Fruit fly (Drosophila melanogaster) whole organism, embryonic: ENCODE results near the gene Mrtf.

ENCODE experiments used
- CG12071 ChIP-seq: fragments of 200-800 bp; sonication (Bioruptor generic); optimal IDR thresholded peaks from 3 replicates; lab custom pipeline; 2018; ENCODE audit warnings: missing biosample characterization, mild to moderate bottlenecking, missing genetic modification characterization
- CG12391 ChIP-seq: fragments of 200-800 bp; sonication (Bioruptor generic); optimal IDR thresholded peaks from 3 replicates; lab custom pipeline; 2018; ENCODE audit warnings: missing biosample characterization, mild to moderate bottlenecking, missing genetic modification characterization, moderate library complexity
- CG13287 ChIP-seq: fragments of 200-800 bp; sonication (Bioruptor generic); IDR thresholded peaks from 2 replicates; pipeline ENCODE4 v1.3.6; 2022; ENCODE audit warnings: missing biosample characterization, missing genetic modification characterization; ENCODE audit not compliant: partially characterized antibody
- CG2199 ChIP-seq: fragments of 200-800 bp; sonication (Bioruptor generic); IDR thresholded peaks from 3 replicates; pipeline ENCODE4 v1.3.6; 2022; ENCODE audit warnings: missing biosample characterization, missing genetic modification characterization
- CG2889 ChIP-seq: fragments of 200-800 bp; sonication (Bioruptor generic); IDR thresholded peaks from 3 replicates; pipeline ENCODE4 v1.3.6; 2022; ENCODE audit warnings: missing biosample characterization, missing genetic modification characterization
- CG4707 ChIP-seq: fragments of 200-800 bp; sonication (Bioruptor generic); optimal IDR thresholded peaks from 2 replicates; lab custom pipeline; 2018; ENCODE audit warnings: missing biosample characterization, mild to moderate bottlenecking, missing genetic modification characterization, moderate library complexity
- CG7963 ChIP-seq: fragments of 200-800 bp; sonication (Bioruptor generic); IDR thresholded peaks from 3 replicates; pipeline ENCODE4 v1.3.6; 2022; ENCODE audit warnings: missing biosample characterization, missing genetic modification characterization; ENCODE audit not compliant: partially characterized antibody
- CG9437 ChIP-seq: fragments of 200-800 bp; sonication (Bioruptor generic); optimal IDR thresholded peaks from 2 replicates; lab custom pipeline; 2018; ENCODE audit warnings: missing biosample characterization, mild to moderate bottlenecking, missing genetic modification characterization
- CG9727 ChIP-seq: fragments of 200-800 bp; sonication (Bioruptor generic); optimal IDR thresholded peaks from 3 replicates; lab custom pipeline; 2017; ENCODE audit warnings: missing biosample characterization, mild to moderate bottlenecking, missing genetic modification characterization
- CG9817 ChIP-seq: fragments of 200-800 bp; sonication (Bioruptor generic); optimal IDR thresholded peaks from 2 replicates; lab custom pipeline; 2018; ENCODE audit warnings: missing biosample characterization, mild to moderate bottlenecking, missing genetic modification characterization, moderate library complexity
- Dp ChIP-seq: fragments of 200-800 bp; sonication (Bioruptor generic); optimal IDR thresholded peaks from 2 replicates; lab custom pipeline; 2018; ENCODE audit warnings: missing biosample characterization, mild to moderate bottlenecking, missing genetic modification characterization, moderate library complexity
- E2f2 ChIP-seq: fragments of 200-800 bp; sonication (Bioruptor generic); IDR thresholded peaks from 2 replicates; pipeline ENCODE4 v1.3.6; 2022; ENCODE audit warnings: missing biosample characterization, missing genetic modification characterization
- Ets97D ChIP-seq: fragments of 200-800 bp; sonication (Bioruptor generic); optimal IDR thresholded peaks from 3 replicates; lab custom pipeline; 2016; ENCODE audit warnings: missing biosample characterization, missing genetic modification characterization
- Lhr ChIP-seq: fragments of 200-800 bp; sonication (Bioruptor generic); optimal IDR thresholded peaks from 3 replicates; lab custom pipeline; 2017; ENCODE audit warnings: mild to moderate bottlenecking, missing biosample characterization, missing genetic modification reagents, missing genetic modification characterization
- MBD-R2 ChIP-seq: fragments of 200-800 bp; sonication (Bioruptor generic); IDR thresholded peaks from 2 replicates; pipeline ENCODE4 v1.3.6; 2022; ENCODE audit warnings: missing biosample characterization, missing genetic modification characterization
- MESR4 ChIP-seq: fragments of 200-800 bp; sonication (Bioruptor generic); optimal IDR thresholded peaks from 2 replicates; lab custom pipeline; 2018; ENCODE audit warnings: missing biosample characterization, mild to moderate bottlenecking, missing genetic modification characterization, moderate library complexity
- Mrtf ChIP-seq: fragments of 200-800 bp; sonication (Bioruptor generic); IDR thresholded peaks from 3 replicates; pipeline ENCODE4 v1.3.6; 2022; ENCODE audit warnings: missing biosample characterization, missing genetic modification characterization
- Myb ChIP-seq: fragments of 200-800 bp; sonication (Bioruptor generic); optimal IDR thresholded peaks from 2 replicates; lab custom pipeline; 2016; ENCODE audit warnings: missing biosample characterization, missing genetic modification characterization
- Opbp ChIP-seq: fragments of 200-800 bp; sonication (Bioruptor generic); IDR thresholded peaks from 3 replicates; pipeline ENCODE4 v1.3.6; 2022; ENCODE audit warnings: missing biosample characterization, missing genetic modification characterization; ENCODE audit not compliant: partially characterized antibody
- Pdp1 ChIP-seq, 2 experiments: fragments of 200-800 bp; sonication (Bioruptor generic); optimal IDR thresholded peaks; 3 replicates each; lab custom pipeline; 2016; ENCODE audit warnings: missing biosample characterization in 2 of 2, missing genetic modification characterization in 2 of 2, mild to moderate bottlenecking in 1 of 2, moderate library complexity in 1 of 2
- Sin3A ChIP-seq: fragments of >200 bp; optimal IDR thresholded peaks from 2 replicates; lab custom pipeline; 2018
- Taf1 ChIP-seq: fragments of 200-800 bp; sonication (Bioruptor generic); IDR thresholded peaks from 2 replicates; pipeline ENCODE4 v1.3.6; 2022; ENCODE audit warnings: missing biosample characterization, missing genetic modification characterization
- YL-1 ChIP-seq: fragments of 200-800 bp; sonication (Bioruptor generic); optimal IDR thresholded peaks from 3 replicates; lab custom pipeline; 2017; ENCODE audit warnings: missing biosample characterization, mild to moderate bottlenecking, missing genetic modification characterization
- cad ChIP-seq: fragments of >200 bp; optimal IDR thresholded peaks from 2 replicates; lab custom pipeline; 2017; ENCODE audit warnings: missing biosample characterization, missing genetic modification characterization
- crp ChIP-seq, 2 experiments: fragments of 200-800 bp; sonication (Bioruptor generic); optimal IDR thresholded peaks; 2 replicates in 1 of 2; 3 replicates in 1 of 2; lab custom pipeline; 2017; ENCODE audit warnings: missing biosample characterization in 2 of 2, missing genetic modification characterization in 2 of 2, mild to moderate bottlenecking in 1 of 2, moderate library complexity in 1 of 2
- insv ChIP-seq, 2 experiments: fragments of 200-800 bp; sonication (Bioruptor generic); optimal IDR thresholded peaks; 3 replicates each; lab custom pipeline; 2016 to 2018; ENCODE audit warnings: missing biosample characterization in 2 of 2, missing genetic modification characterization in 2 of 2
- inv ChIP-seq: fragments of 200-800 bp; sonication (Bioruptor generic); IDR thresholded peaks from 2 replicates; pipeline ENCODE4 v1.3.6; 2022; ENCODE audit warnings: missing biosample characterization, missing genetic modification characterization; ENCODE audit not compliant: partially characterized antibody
- knrl ChIP-seq: fragments of 200-800 bp; sonication (Bioruptor generic); IDR thresholded peaks from 3 replicates; pipeline ENCODE4 v1.3.6; 2022; ENCODE audit warnings: missing biosample characterization, missing genetic modification characterization; ENCODE audit not compliant: partially characterized antibody
- lola ChIP-seq, 3 experiments: fragments of >200 bp in 2 of 3; fragments of 200-800 bp in 1 of 3; sonication (Bioruptor generic) in 1 of 3; optimal IDR thresholded peaks; 2 replicates each; lab custom pipeline; 2017 to 2019; ENCODE audit warnings: missing biosample characterization in 3 of 3, missing genetic modification characterization in 3 of 3, mild to moderate bottlenecking in 1 of 3, moderate library complexity in 1 of 3
- lov ChIP-seq, 2 experiments: fragments of 200-800 bp in 1 of 2; fragments of >200 bp in 1 of 2; sonication (Bioruptor generic) in 1 of 2; IDR thresholded peaks in 1 of 2; optimal IDR thresholded peaks in 1 of 2; 2 replicates in 1 of 2; 3 replicates in 1 of 2; pipeline versions ENCODE4 v1.3.6 to Lab custom; 2017 to 2022; ENCODE audit warnings: missing biosample characterization in 1 of 2, missing genetic modification characterization in 1 of 2
- pzg ChIP-seq: fragments of 200-800 bp; sonication (Bioruptor generic); optimal IDR thresholded peaks from 3 replicates; lab custom pipeline; 2018; ENCODE audit warnings: missing biosample characterization, mild to moderate bottlenecking, missing genetic modification characterization, moderate library complexity
- rib ChIP-seq: fragments of 200-800 bp; sonication (Bioruptor generic); IDR thresholded peaks from 2 replicates; pipeline ENCODE4 v1.3.6; 2022; ENCODE audit warnings: missing biosample characterization, missing genetic modification characterization
- run ChIP-seq: fragments of 200-800 bp; sonication (Bioruptor generic); optimal IDR thresholded peaks from 3 replicates; lab custom pipeline; 2018; ENCODE audit warnings: missing biosample characterization, mild to moderate bottlenecking, missing genetic modification characterization
- stc ChIP-seq: fragments of 200-800 bp; sonication (Bioruptor generic); IDR thresholded peaks from 2 replicates; pipeline ENCODE4 v1.3.6; 2022; ENCODE audit warnings: missing biosample characterization, missing genetic modification characterization
- sug ChIP-seq: fragments of 200-800 bp; optimal IDR thresholded peaks from 2 replicates; lab custom pipeline; 2019; ENCODE audit warnings: missing biosample characterization, mild to moderate bottlenecking, missing genetic modification characterization, moderate library complexity
- yki ChIP-seq: fragments of >200 bp; optimal IDR thresholded peaks from 3 replicates; lab custom pipeline; 2018
- zen ChIP-seq: fragments of 200-800 bp; sonication (Bioruptor generic); optimal IDR thresholded peaks from 3 replicates; lab custom pipeline; 2018; ENCODE audit warnings: missing biosample characterization, mild to moderate bottlenecking, missing genetic modification characterization, moderate library complexity

Gene Mrtf

dm6 chr3L:2781991-2782677, 15.8 kb upstream of the Mrtf start, which contains the start of gene Pgant6 (continued):
- no peak for TF ChIP-seq rib (GFP tag; lab: Robert Waterston, UW)
- no peak for TF ChIP-seq CG7963
- TF ChIP-seq zen (tag; lab: Kevin White, UChicago), result no peak
- TF ChIP-seq Lhr (GFP tag; lab: Kevin White, UChicago), result no peak
- no peak for TF ChIP-seq lov (optimal IDR thresholded peaks at IDR 0.05; lab: Kevin White, UChicago)
- no peak for TF ChIP-seq lov (GFP tag; IDR thresholded peaks at IDR 0.05; lab: Robert Waterston, UW)
- TF ChIP-seq Ets97D (GFP tag; lab: Kevin White, UChicago), result peak; percentile 33
- TF ChIP-seq CG9817 (tag; lab: Kevin White, UChicago), result peak; percentile 5
- TF ChIP-seq CG2889 (GFP tag; lab: Robert Waterston, UW), result no peak

- peak; percentile 94 for TF ChIP-seq Myb
- no peak for TF ChIP-seq CG9727 (GFP tag; lab: Kevin White, UChicago)
- TF ChIP-seq insv (GFP tag; optimal IDR thresholded peaks at IDR 0.05; lab: Kevin White, UChicago), result no peak
- no peak for TF ChIP-seq CG12391 (tag; lab: Kevin White, UChicago)
- no peak for TF ChIP-seq stc (GFP tag; lab: Robert Waterston, UW)
- no peak for TF ChIP-seq knrl (GFP tag; lab: Robert Waterston, UW)
- TF ChIP-seq CG13287, result no peak
- TF ChIP-seq Mrtf (GFP tag; lab: Robert Waterston, UW), result no peak
- no peak for TF ChIP-seq CG2199 (GFP tag; lab: Robert Waterston, UW)
- no peak for TF ChIP-seq lola (GFP tag; optimal IDR thresholded peaks at IDR 0.05; lab: Kevin White, UChicago)
- TF ChIP-seq Sin3A (lab: Kevin White, UChicago), result peak; percentile 15
- no peak for TF ChIP-seq sug (tag; lab: Kevin White, UChicago)
- no peak for TF ChIP-seq cad (GFP tag; lab: Kevin White, UChicago)
- TF ChIP-seq pzg (GFP tag; lab: Kevin White, UChicago), result peak; percentile 27
- no peak for TF ChIP-seq inv (GFP tag; lab: Robert Waterston, UW)
- peak; percentile 1 for TF ChIP-seq YL-1 (GFP tag; lab: Kevin White, UChicago)
- TF ChIP-seq crp (GFP tag; optimal IDR thresholded peaks at IDR 0.05; lab: Kevin White, UChicago), result peak; percentile 33 to 90
- no peak for TF ChIP-seq Opbp (GFP tag; lab: Robert Waterston, UW)
- no peak for TF ChIP-seq Taf1 (GFP tag; lab: Robert Waterston, UW)
- TF ChIP-seq yki (lab: Kevin White, UChicago), result peak; percentile 22
- TF ChIP-seq E2f2 (GFP tag; lab: Robert Waterston, UW), result 0 out of 2 replicates have a peak, but pooled peaks have one; percentile 31
- peak in 1 of 2 experiments; percentile 90 for TF ChIP-seq Pdp1 (GFP tag; optimal IDR thresholded peaks at IDR 0.05; lab: Kevin White, UChicago)
- no peak for TF ChIP-seq run (tag; lab: Kevin White, UChicago)
- no peak for TF ChIP-seq CG12071 (GFP tag; lab: Kevin White, UChicago)
- TF ChIP-seq Dp (GFP tag; lab: Kevin White, UChicago), result peak; percentile 29
- peak; percentile 20 for TF ChIP-seq CG9437 (GFP tag; lab: Kevin White, UChicago)
- peak; percentile 22 for TF ChIP-seq MESR4 (GFP tag; lab: Kevin White, UChicago)
- peak; percentile 60 for TF ChIP-seq MBD-R2
- no peak for TF ChIP-seq CG4707 (GFP tag; lab: Kevin White, UChicago)
- TF ChIP-seq, all 482 proteins: peak for 12
Measured at dm6 chr3L:2780711-2781110, 14.4 kb upstream of the Mrtf start, which contains the start of gene mRpS35. TSS of gene mRpS35 (plus strand) at chr3L:2780899.
